Worm (Caenorhabditis elegans) whole organism, young adult: ENCODE data around the gene F08B4.8.

Experiments
- B0035.1 ChIP-seq: sonication (generic microtip); optimal IDR thresholded peaks from 2 replicates; lab custom pipeline; 2016; ENCODE audit warnings: missing genetic modification characterization, mild to moderate bottlenecking, missing compliant biosample characterization, missing genotype, missing genetic modification reagents
- C06A6.2 ChIP-seq: fragments of 200-800 bp; sonication (Bioruptor generic); conservative IDR thresholded peaks from 2 replicates; pipeline ENCODE4 v1.3.6; 2022; ENCODE audit warnings: missing genetic modification characterization, missing compliant biosample characterization
- C17E4.6 ChIP-seq: fragments of 200-800 bp; sonication (Bioruptor generic); IDR thresholded peaks from 2 replicates; pipeline ENCODE4 v1.3.6; 2022; ENCODE audit warnings: missing genetic modification reagents, missing genetic modification characterization, missing compliant biosample characterization
- D2030.7 ChIP-seq: fragments of 200-800 bp; sonication (Bioruptor generic); IDR thresholded peaks from 2 replicates; pipeline ENCODE4 v1.3.6; 2022; ENCODE audit warnings: missing genetic modification reagents, missing genetic modification characterization, missing compliant biosample characterization
- F23B12.7 ChIP-seq: sonication (generic microtip); optimal IDR thresholded peaks from 2 replicates; lab custom pipeline; 2017; ENCODE audit warnings: missing genetic modification characterization, mild to moderate bottlenecking, missing compliant biosample characterization, antibody characterized with exemption, moderate library complexity; ENCODE audit not compliant: insufficient read depth
- F33H1.4 ChIP-seq: fragments of 200-800 bp; sonication (Bioruptor generic); IDR thresholded peaks from 2 replicates; pipeline ENCODE4 v1.3.6; 2022; ENCODE audit warnings: missing genetic modification reagents, missing genetic modification characterization, missing compliant biosample characterization
- F37B4.10 ChIP-seq: fragments of 200-800 bp; sonication (Bioruptor generic); IDR thresholded peaks from 2 replicates; pipeline ENCODE4 v1.3.6; 2022; ENCODE audit warnings: missing genetic modification characterization, missing compliant biosample characterization
- F49E8.2 ChIP-seq: sonication (generic microtip); optimal IDR thresholded peaks from 3 replicates; lab custom pipeline; 2017; ENCODE audit warnings: missing genetic modification characterization, mild to moderate bottlenecking, missing compliant biosample characterization, antibody characterized with exemption, moderate library complexity; ENCODE audit not compliant: insufficient read depth
- F52B5.7 ChIP-seq: sonication (generic microtip); optimal IDR thresholded peaks from 2 replicates; lab custom pipeline; 2016; ENCODE audit warnings: mild to moderate bottlenecking, missing genetic modification characterization, missing compliant biosample characterization
- F55B11.4 ChIP-seq: sonication (generic microtip); optimal IDR thresholded peaks from 2 replicates; lab custom pipeline; 2016; ENCODE audit warnings: missing compliant biosample characterization, missing genetic modification characterization, borderline replicate concordance; ENCODE audit not compliant: insufficient read depth
- F57A8.1 ChIP-seq: fragments of 200-800 bp; sonication (Bioruptor generic); optimal IDR thresholded peaks from 2 replicates; lab custom pipeline; 2018; ENCODE audit warnings: mild to moderate bottlenecking, missing genetic modification characterization, moderate library complexity, missing compliant biosample characterization
- K11D2.4 ChIP-seq: fragments of 200-800 bp; sonication (Bioruptor generic); IDR thresholded peaks from 2 replicates; pipeline ENCODE4 v1.3.6; 2022; ENCODE audit warnings: missing genetic modification reagents, missing genetic modification characterization, missing compliant biosample characterization
- Y53G8AR.9 ChIP-seq: fragments of 200-800 bp; sonication (Bioruptor generic); conservative IDR thresholded peaks from 2 replicates; pipeline ENCODE4 v1.3.6; 2022; ENCODE audit warnings: missing genetic modification reagents, missing genetic modification characterization, missing compliant biosample characterization
- Y67H2A.10 ChIP-seq: fragments of 200-800 bp; sonication (Bioruptor generic); conservative IDR thresholded peaks from 2 replicates; pipeline ENCODE4 v1.3.6; 2022; ENCODE audit warnings: missing genetic modification reagents, missing genetic modification characterization, missing compliant biosample characterization
- Y79H2A.3 ChIP-seq: fragments of 200-800 bp; sonication (Bioruptor generic); conservative IDR thresholded peaks from 2 replicates; pipeline ENCODE4 v1.3.6; 2022; ENCODE audit warnings: missing genetic modification reagents, missing genetic modification characterization, missing compliant biosample characterization
- ama-1 ChIP-seq, 3 experiments: fragments of 150-350 bp in 1 of 3; sonication (generic microtip) in 2 of 3; optimal IDR thresholded peaks; 2 replicates each; lab custom pipeline; 2014 to 2018; ENCODE audit warnings: missing biosample characterization in 2 of 3, missing genetic modification characterization in 2 of 3, missing genetic modification reagents in 2 of 3
- athp-1 ChIP-seq: sonication (generic microtip); optimal IDR thresholded peaks from 2 replicates; lab custom pipeline; 2017; ENCODE audit warnings: mild to moderate bottlenecking, missing genetic modification characterization, missing compliant biosample characterization
- attf-5 ChIP-seq: fragments of 200-800 bp; sonication (Bioruptor generic); optimal IDR thresholded peaks from 2 replicates; lab custom pipeline; 2018; ENCODE audit warnings: mild to moderate bottlenecking, missing genetic modification characterization, missing compliant biosample characterization
- bed-1 ChIP-seq: fragments of 200-800 bp; sonication (Bioruptor generic); IDR thresholded peaks from 2 replicates; pipeline ENCODE4 v1.3.6; 2022; ENCODE audit warnings: missing genetic modification reagents, missing genetic modification characterization, missing compliant biosample characterization
- cebp-2 ChIP-seq: fragments of 200-800 bp; sonication (Bioruptor generic); IDR thresholded peaks from 2 replicates; pipeline ENCODE4 v1.3.6; 2022; ENCODE audit warnings: missing genetic modification characterization, missing compliant biosample characterization
- dpff-1 ChIP-seq: sonication (generic microtip); optimal IDR thresholded peaks from 2 replicates; lab custom pipeline; 2017; ENCODE audit warnings: mild to moderate bottlenecking, missing genetic modification characterization, missing compliant biosample characterization
- dpl-1 ChIP-seq: fragments of 150-350 bp; optimal IDR thresholded peaks from 2 replicates; lab custom pipeline; 2014; ENCODE audit warnings: missing biosample characterization, missing genetic modification reagents, missing genetic modification characterization
- egl-18 ChIP-seq: fragments of 200-800 bp; sonication (Bioruptor generic); IDR thresholded peaks from 2 replicates; pipeline ENCODE4 v1.3.6; 2022; ENCODE audit warnings: missing genetic modification reagents, missing genetic modification characterization, missing compliant biosample characterization
- egrh-3 ChIP-seq: fragments of 200-800 bp; sonication (Bioruptor generic); IDR thresholded peaks from 2 replicates; pipeline ENCODE4 v1.3.6; 2022; ENCODE audit warnings: missing genetic modification reagents, missing genetic modification characterization, missing compliant biosample characterization
- ets-4 ChIP-seq: fragments of 200-800 bp; sonication (Bioruptor generic); optimal IDR thresholded peaks from 2 replicates; lab custom pipeline; 2018; ENCODE audit warnings: mild to moderate bottlenecking, missing genetic modification characterization, missing compliant biosample characterization
- hmg-1.2 ChIP-seq: fragments of 200-800 bp; sonication (Bioruptor generic); IDR thresholded peaks from 2 replicates; pipeline ENCODE4 v1.3.6; 2022; ENCODE audit warnings: missing genetic modification reagents, missing genetic modification characterization, missing compliant biosample characterization
- hrde-1 ChIP-seq: sonication (generic microtip); optimal IDR thresholded peaks from 2 replicates; lab custom pipeline; 2016; ENCODE audit warnings: missing genetic modification characterization, mild to moderate bottlenecking, missing compliant biosample characterization, moderate library complexity, missing genotype, missing genetic modification reagents, borderline replicate concordance
- hsf-1 ChIP-seq: fragments of 200-800 bp; sonication (Bioruptor generic); IDR thresholded peaks from 2 replicates; pipeline ENCODE4 v1.3.6; 2022; ENCODE audit warnings: missing genetic modification reagents, missing genetic modification characterization, missing compliant biosample characterization
- lin-35 ChIP-seq, 3 experiments: fragments of 150-350 bp in 2 of 3; sonication (generic microtip) in 1 of 3; optimal IDR thresholded peaks; 2 replicates each; lab custom pipeline; 2014 to 2018; ENCODE audit warnings: missing biosample characterization in 3 of 3, missing genetic modification characterization in 3 of 3, missing genetic modification reagents in 3 of 3
- lir-1 ChIP-seq: fragments of 200-800 bp; sonication (Bioruptor generic); conservative IDR thresholded peaks from 2 replicates; pipeline ENCODE4 v1.3.6; 2022; ENCODE audit warnings: missing genetic modification reagents, missing genetic modification characterization, missing compliant biosample characterization
- lsl-1 ChIP-seq: fragments of 200-800 bp; sonication (Bioruptor generic); optimal IDR thresholded peaks from 2 replicates; lab custom pipeline; 2018; ENCODE audit warnings: mild to moderate bottlenecking, missing genetic modification characterization, moderate library complexity, missing compliant biosample characterization
- mcd-1 ChIP-seq: fragments of 200-800 bp; sonication (Bioruptor generic); IDR thresholded peaks from 2 replicates; pipeline ENCODE4 v1.3.6; 2022; ENCODE audit warnings: missing genetic modification reagents, missing genetic modification characterization, missing compliant biosample characterization
- mes-4 ChIP-seq: sonication (generic microtip); optimal IDR thresholded peaks from 2 replicates; lab custom pipeline; 2016; ENCODE audit warnings: missing genotype, missing genetic modification characterization, missing compliant biosample characterization
- nhr-120 ChIP-seq: fragments of 200-800 bp; sonication (Bioruptor generic); IDR thresholded peaks from 2 replicates; pipeline ENCODE4 v1.3.6; 2022; ENCODE audit warnings: missing genetic modification characterization, missing compliant biosample characterization
- nhr-80 ChIP-seq: sonication (generic microtip); optimal IDR thresholded peaks from 2 replicates; lab custom pipeline; 2016; ENCODE audit warnings: missing genetic modification characterization, missing compliant biosample characterization
- pha-4 ChIP-seq: fragments of 150-350 bp; sonication (generic microtip); optimal IDR thresholded peaks from 2 replicates; lab custom pipeline; 2014; ENCODE audit warnings: missing biosample characterization, missing genetic modification reagents, missing genetic modification characterization
- rcor-1 ChIP-seq: fragments of 200-800 bp; sonication (Bioruptor generic); IDR thresholded peaks from 2 replicates; pipeline ENCODE4 v1.3.6; 2022; ENCODE audit warnings: missing genetic modification reagents, missing genetic modification characterization, missing compliant biosample characterization
- snpc-4 ChIP-seq, 5 experiments: fragments of 150-350 bp in 1 of 5; sonication (generic microtip) in 4 of 5; optimal IDR thresholded peaks; 2 replicates each; lab custom pipeline; 2014 to 2018; ENCODE audit warnings: missing genetic modification characterization in 5 of 5, missing biosample characterization in 3 of 5, antibody characterized with exemption in 2 of 5, mild to moderate bottlenecking in 2 of 5, missing compliant biosample characterization in 2 of 5, missing genotype in 2 of 5, moderate library complexity in 2 of 5, missing genetic modification reagents in 1 of 5
- somi-1 ChIP-seq: fragments of 200-800 bp; sonication (Bioruptor generic); optimal IDR thresholded peaks from 2 replicates; lab custom pipeline; 2018; ENCODE audit warnings: mild to moderate bottlenecking, missing genetic modification characterization, missing compliant biosample characterization
- sptf-2 ChIP-seq: fragments of 200-800 bp; sonication (Bioruptor generic); optimal IDR thresholded peaks from 2 replicates; lab custom pipeline; 2018; ENCODE audit warnings: mild to moderate bottlenecking, missing genetic modification characterization, missing compliant biosample characterization
- unc-62 ChIP-seq: fragments of 150-350 bp; optimal IDR thresholded peaks from 2 replicates; lab custom pipeline; 2014; ENCODE audit warnings: missing biosample characterization, missing genetic modification reagents, missing genetic modification characterization
- zfh-2 ChIP-seq: fragments of 200-800 bp; sonication (Bioruptor generic); conservative IDR thresholded peaks from 2 replicates; pipeline ENCODE4 v1.3.6; 2022; ENCODE audit warnings: missing genetic modification reagents, missing genetic modification characterization, missing compliant biosample characterization
- zim-3 ChIP-seq: sonication (generic microtip); optimal IDR thresholded peaks from 2 replicates; lab custom pipeline; 2017; ENCODE audit warnings: mild to moderate bottlenecking, missing genetic modification characterization, moderate library complexity, missing compliant biosample characterization

F08B4.8 gene

ce11 chrIV:8644432-8644831 is 33.0 kb upstream of the F08B4.8 start, which contains the start of gene C49C8.3:
C49C8.3 (plus strand) TSS chrIV:8644732.
- TF ChIP-seq Y67H2A.10 (GFP tag; lab: Robert Waterston, UW) (no peak), C17E4.6 (no peak), mcd-1 (GFP tag; lab: Robert Waterston, UW) (no peak), rcor-1 (no peak), hsf-1 (no peak), F52B5.7 (tag; lab: Kevin White, UChicago) (no peak), somi-1 (no peak), attf-5 (GFP tag; lab: Kevin White, UChicago) (no peak), pha-4 (tag; lab: Kevin White, UChicago) (no peak), nhr-120 (GFP tag; lab: Robert Waterston, UW) (no peak), egl-18 (GFP tag; lab: Robert Waterston, UW) (no peak), zim-3 (tag; lab: Kevin White, UChicago) (no peak), K11D2.4 (GFP tag; lab: Robert Waterston, UW) (no peak), egrh-3 (no peak), F57A8.1 (GFP tag; lab: Kevin White, UChicago) (no peak), F23B12.7 (no peak), Y53G8AR.9 (GFP tag; lab: Robert Waterston, UW) (no peak), zfh-2 (GFP tag; lab: Robert Waterston, UW) (no peak)

ce11 chrIV:8648502-8648901 is 28.9 kb upstream of the F08B4.8 start, which contains the start of gene cyp-33E1:
cyp-33E1 (minus strand) TSS chrIV:8648602.
- TF ChIP-seq dpff-1 (no peak), Y79H2A.3 (GFP tag; lab: Robert Waterston, UW) (no peak), F33H1.4 (GFP tag; lab: Robert Waterston, UW) (no peak), D2030.7 (GFP tag; lab: Robert Waterston, UW) (no peak), sptf-2 (GFP tag; lab: Kevin White, UChicago) (no peak), snpc-4 (GFP tag; optimal IDR thresholded peaks at IDR 0.05; lab: Kevin White, UChicago) (no peak), snpc-4 (tag; optimal IDR thresholded peaks at IDR 0.05; lab: Kevin White, UChicago) (no peak), F55B11.4 (no peak), F49E8.2 (no peak), C06A6.2 (GFP tag; lab: Robert Waterston, UW) (no peak)

ce11 chrIV:8650696-8651095 is 26.7 kb upstream of the F08B4.8 start, which contains the start of gene C49C8.2:
C49C8.2 (plus strand) TSS chrIV:8651088.
- TF ChIP-seq lsl-1 (GFP tag; lab: Kevin White, UChicago): no peak
- TF ChIP-seq nhr-80: peak; percentile 34

ce11 chrIV:8651835-8652234 is 25.6 kb upstream of the F08B4.8 start, which contains the start of gene C49C8.8:
C49C8.8 (plus strand) TSS chrIV:8652135.
- no peak for TF ChIP-seq ets-4
- TF ChIP-seq lin-35 (GFP tag; optimal IDR thresholded peaks at IDR 0.05; lab: Kevin White, UChicago): no peak
- TF ChIP-seq ama-1 (optimal IDR thresholded peaks at IDR 0.05; lab: Kevin White, UChicago): no peak
- no peak for TF ChIP-seq ama-1 (GFP tag; optimal IDR thresholded peaks at IDR 0.05; lab: Kevin White, UChicago)
- no peak for TF ChIP-seq F55B11.4
- no peak for TF ChIP-seq athp-1 (tag; lab: Kevin White, UChicago)
- no peak for TF ChIP-seq lir-1 (GFP tag; lab: Robert Waterston, UW)
- TF ChIP-seq sptf-2 (GFP tag; lab: Kevin White, UChicago): no peak
- TF ChIP-seq hmg-1.2 (GFP tag; lab: Robert Waterston, UW): no peak
- no peak for TF ChIP-seq bed-1 (GFP tag; lab: Robert Waterston, UW)
- no peak for TF ChIP-seq hrde-1 (tag; lab: Kevin White, UChicago)
- TF ChIP-seq mes-4: no peak
- no peak for TF ChIP-seq dpl-1 (GFP tag; lab: Kevin White, UChicago)
- TF ChIP-seq unc-62 (GFP tag; lab: Kevin White, UChicago): no peak
- TF ChIP-seq B0035.1 (tag; lab: Kevin White, UChicago): no peak
- no peak for TF ChIP-seq cebp-2
- TF ChIP-seq Y79H2A.3 (GFP tag; lab: Robert Waterston, UW): no peak
- no peak for TF ChIP-seq F37B4.10
- TF ChIP-seq, all 124 proteins: peak for 0
